Fruit fly (Drosophila melanogaster): ENCODE data around the gene psd.

psd gene

DNA sequence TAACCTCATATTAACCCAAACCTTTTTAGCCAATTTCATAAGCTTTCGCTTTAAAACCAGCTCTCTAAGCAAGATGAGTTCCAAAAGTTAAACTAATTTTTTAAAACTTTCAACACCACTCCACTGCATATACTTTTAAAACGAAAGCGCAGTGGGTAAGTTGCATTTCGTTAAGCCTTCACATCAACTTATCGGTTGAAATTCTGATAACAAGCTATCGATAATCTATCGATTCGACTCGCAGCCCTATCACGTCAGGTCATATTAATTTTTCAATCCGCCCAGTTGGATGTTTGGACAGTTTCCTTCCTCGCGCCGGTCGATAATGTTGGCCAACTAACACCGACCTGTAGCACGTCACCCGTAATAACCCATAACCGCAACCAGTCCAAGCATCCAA lies 21.3 kb upstream of the psd start, which contains the start of gene ifc (continued):
- TF ChIP-seq CG7928 (GFP tag; optimal IDR thresholded peaks at IDR 0.05), result peak; percentile 98
- peak; percentile 50 for TF ChIP-seq CG18262 (tag; optimal IDR thresholded peaks at IDR 0.05)
- TF ChIP-seq CG16815 (GFP tag; optimal IDR thresholded peaks at IDR 0.05), result no peak
- no peak for TF ChIP-seq Abd-B (GFP tag; optimal IDR thresholded peaks at IDR 0.05)
- TF ChIP-seq Gug (GFP tag; IDR thresholded peaks at IDR 0.05), result peak; percentile 51; the same call in 3 of the 4 replicates
- TF ChIP-seq croc (GFP tag; conservative IDR thresholded peaks at IDR 0.05), result no peak
- peak; percentile 73 for TF ChIP-seq Hmr (GFP tag; optimal IDR thresholded peaks at IDR 0.05)
- no peak for TF ChIP-seq chinmo (GFP tag; IDR thresholded peaks at IDR 0.05; ENCODE audit: partially characterized antibody)
- peak; percentile 74 for TF ChIP-seq CoRest (tag; optimal IDR thresholded peaks at IDR 0.05)
- TF ChIP-seq CHES-1-like (GFP tag; optimal IDR thresholded peaks at IDR 0.05), result peak; percentile 76
- peak; percentile 90 for TF ChIP-seq sens (GFP tag)
- peak; percentile 54 for TF ChIP-seq CG9727 (GFP tag; optimal IDR thresholded peaks at IDR 0.05)
- TF ChIP-seq CG30020 (tag; optimal IDR thresholded peaks at IDR 0.05), result peak; percentile 96
- TF ChIP-seq CG13424 (tag; optimal IDR thresholded peaks at IDR 0.05), result peak; percentile 60
- peak; percentile 51 for TF ChIP-seq Dip3 (GFP tag; optimal IDR thresholded peaks at IDR 0.05)
- TF ChIP-seq Rx (GFP tag; IDR thresholded peaks at IDR 0.05), result no peak
- TF ChIP-seq stwl (tag; optimal IDR thresholded peaks at IDR 0.05), result peak; percentile 92
- TF ChIP-seq CG7987 (GFP tag; optimal IDR thresholded peaks at IDR 0.05), result peak; percentile 6
- peak; percentile 50 for TF ChIP-seq Max (GFP tag; optimal IDR thresholded peaks at IDR 0.05)
- TF ChIP-seq CG34376 (GFP tag; optimal IDR thresholded peaks at IDR 0.05), result peak; percentile 33
- TF ChIP-seq Dp (GFP tag; optimal IDR thresholded peaks at IDR 0.05), result peak; percentile 63
- TF ChIP-seq chm (GFP tag; IDR thresholded peaks at IDR 0.05), result no peak
- TF ChIP-seq ATbp (GFP tag; optimal IDR thresholded peaks at IDR 0.05), result no peak
- TF ChIP-seq fd102C (GFP tag; optimal IDR thresholded peaks at IDR 0.05), result no peak
- TF ChIP-seq Bgb (GFP tag; IDR thresholded peaks at IDR 0.05; ENCODE audit: partially characterized antibody), result no peak
- no peak for TF ChIP-seq sob (GFP tag; IDR thresholded peaks at IDR 0.05)
- TF ChIP-seq Bdp1 (GFP tag; optimal IDR thresholded peaks at IDR 0.05), result peak; percentile 39
- TF ChIP-seq CG6254 (GFP tag; optimal IDR thresholded peaks at IDR 0.05), result peak; percentile 0
- peak; percentile 52 for TF ChIP-seq Elba2 (GFP tag; optimal IDR thresholded peaks at IDR 0.05)
- TF ChIP-seq CG11093 (GFP tag; IDR thresholded peaks at IDR 0.05), result no peak
- peak; percentile 67 for TF ChIP-seq Xbp1 (GFP tag; optimal IDR thresholded peaks at IDR 0.05)
- TF ChIP-seq Vsx1 (GFP tag; optimal IDR thresholded peaks at IDR 0.05), result no peak
- no peak for TF ChIP-seq CG4707 (GFP tag; optimal IDR thresholded peaks at IDR 0.05)
- TF ChIP-seq grn (GFP tag; optimal IDR thresholded peaks at IDR 0.05), result peak; percentile 47
- peak; percentile 32 for TF ChIP-seq dmrt11E (tag; optimal IDR thresholded peaks at IDR 0.05)
- peak; percentile 80 for TF ChIP-seq CG12769 (tag; optimal IDR thresholded peaks at IDR 0.05)
- no peak for TF ChIP-seq CG14441 (GFP tag; IDR thresholded peaks at IDR 0.05)
- TF ChIP-seq CG17385 (GFP tag; optimal IDR thresholded peaks at IDR 0.05), result peak; percentile 35
- TF ChIP-seq lov (optimal IDR thresholded peaks at IDR 0.05), result no peak
- TF ChIP-seq lov (GFP tag; IDR thresholded peaks at IDR 0.05), result no peak
- no peak for TF ChIP-seq CG31224 (GFP tag; IDR thresholded peaks at IDR 0.05)
- TF ChIP-seq slbo (GFP tag; IDR thresholded peaks at IDR 0.05), result no peak
- TF ChIP-seq CG16779 (GFP tag; IDR thresholded peaks at IDR 0.05), result no peak
- peak; percentile 49 for TF ChIP-seq ewg (GFP tag; optimal IDR thresholded peaks at IDR 0.05)
- no peak for TF ChIP-seq Usf (GFP tag; optimal IDR thresholded peaks at IDR 0.05)
- peak; percentile 9 for TF ChIP-seq pb (GFP tag; optimal IDR thresholded peaks at IDR 0.05)
- TF ChIP-seq CG2875 (GFP tag; optimal IDR thresholded peaks at IDR 0.05), result no peak
- no peak for TF ChIP-seq gsb (GFP tag; IDR thresholded peaks at IDR 0.05)
- peak; percentile 32 for TF ChIP-seq Fer1 (GFP tag; optimal IDR thresholded peaks at IDR 0.05)
- TF ChIP-seq sc (optimal IDR thresholded peaks at IDR 0.05), result no peak
- TF ChIP-seq sc (GFP tag; optimal IDR thresholded peaks at IDR 0.05), result no peak
- no peak for TF ChIP-seq E2f2 (GFP tag; IDR thresholded peaks at IDR 0.05)

Measured in whole organism, embryonic.